Worm (Caenorhabditis elegans) whole organism, midembryonic: ENCODE measurements around the gene C25H3.10.

ENCODE experiments used
- T22C8.4 ChIP-seq: fragments of 200-800 bp; sonication (Bioruptor generic); IDR thresholded peaks from 2 replicates; pipeline ENCODE4 v1.3.6; 2022; ENCODE audit warnings: missing genetic modification characterization, missing compliant biosample characterization
- cog-1 ChIP-seq: sonication (generic microtip); optimal IDR thresholded peaks from 2 replicates; lab custom pipeline; 2016; ENCODE audit warnings: missing genetic modification characterization, missing compliant biosample characterization
- flt-1 ChIP-seq: fragments of 200-800 bp; sonication (Bioruptor generic); IDR thresholded peaks from 2 replicates; pipeline ENCODE4 v1.3.6; 2022; ENCODE audit warnings: missing genetic modification characterization, missing compliant biosample characterization
- med-1 ChIP-seq: sonication (generic microtip); optimal IDR thresholded peaks from 2 replicates; lab custom pipeline; 2017; ENCODE audit warnings: missing genetic modification characterization, mild to moderate bottlenecking, missing compliant biosample characterization, antibody characterized with exemption, missing genetic modification reagents; ENCODE audit not compliant: insufficient read depth
- ztf-23 ChIP-seq: fragments of 200-800 bp; sonication (Bioruptor generic); IDR thresholded peaks from 2 replicates; pipeline ENCODE4 v1.3.6; 2022; ENCODE audit warnings: missing genetic modification reagents, missing genetic modification characterization, missing compliant biosample characterization

ce11 chrII:5719848-5720247 lies 21.1 kb upstream of the C25H3.10 start, which contains the start of gene damt-1:
- TF ChIP-seq ztf-23 (GFP tag; lab: Robert Waterston, UW), result no peak
- TF ChIP-seq cog-1 (tag; lab: Kevin White, UChicago), result no peak
- TF ChIP-seq flt-1 (GFP tag; lab: Robert Waterston, UW), result no peak
- no peak for TF ChIP-seq med-1 (GFP tag; lab: Kevin White, UChicago)
- no peak for TF ChIP-seq T22C8.4
